Worm (Caenorhabditis elegans) whole organism, young adult: ENCODE measurements around the gene F22B8.3.

Experiments
- F33H1.4 ChIP-seq: fragments of 200-800 bp; sonication (Bioruptor generic); IDR thresholded peaks from 2 replicates; pipeline ENCODE4 v1.3.6; 2022; ENCODE audit warnings: missing genetic modification reagents, missing genetic modification characterization, missing compliant biosample characterization
- bed-1 ChIP-seq: fragments of 200-800 bp; sonication (Bioruptor generic); IDR thresholded peaks from 2 replicates; pipeline ENCODE4 v1.3.6; 2022; ENCODE audit warnings: missing genetic modification reagents, missing genetic modification characterization, missing compliant biosample characterization
- cebp-1 ChIP-seq, 2 experiments: fragments of 200-800 bp in 1 of 2; sonication (Bioruptor generic) in 1 of 2; sonication (generic microtip) in 1 of 2; IDR thresholded peaks in 1 of 2; optimal IDR thresholded peaks in 1 of 2; 2 replicates each; pipeline versions ENCODE4 v1.3.6 to Lab custom; 2017 to 2022; ENCODE audit warnings: missing compliant biosample characterization in 2 of 2, missing genetic modification characterization in 2 of 2, mild to moderate bottlenecking in 1 of 2, missing genetic modification reagents in 1 of 2, moderate library complexity in 1 of 2
- snpc-4 ChIP-seq, 5 experiments: fragments of 150-350 bp in 1 of 5; sonication (generic microtip) in 4 of 5; optimal IDR thresholded peaks; 2 replicates each; lab custom pipeline; 2014 to 2018; ENCODE audit warnings: missing genetic modification characterization in 5 of 5, missing biosample characterization in 3 of 5, antibody characterized with exemption in 2 of 5, mild to moderate bottlenecking in 2 of 5, missing compliant biosample characterization in 2 of 5, missing genotype in 2 of 5, moderate library complexity in 2 of 5, missing genetic modification reagents in 1 of 5

- TF ChIP-seq F33H1.4 (GFP tag; lab: Robert Waterston, UW) (no peak), cebp-1 (GFP tag; IDR thresholded peaks at IDR 0.05; lab: Robert Waterston, UW) (no peak), cebp-1 (tag; optimal IDR thresholded peaks at IDR 0.05; lab: Kevin White, UChicago) (no peak), snpc-4 (GFP tag; optimal IDR thresholded peaks at IDR 0.05; lab: Kevin White, UChicago) (no peak), snpc-4 (tag; optimal IDR thresholded peaks at IDR 0.05; lab: Kevin White, UChicago) (no peak), bed-1 (GFP tag; lab: Robert Waterston, UW) (no peak)
Measured at ce11 chrV:16132705-16133104, 41.9 kb downstream of the F22B8.3 start, which contains the start of gene fbxa-144.
